Worm (Caenorhabditis elegans): ENCODE measurements around the gene C55A6.3.

The C55A6.3 gene

ce11 chrV:11541284-11541683, 28.0 kb upstream of the C55A6.3 start (continued):
- TF ChIP-seq pha-4 (tag; optimal IDR thresholded peaks at IDR 0.05): no peak
- no peak for TF ChIP-seq nhr-80 (tag; optimal IDR thresholded peaks at IDR 0.05)
- no peak for TF ChIP-seq ZK185.1 (tag; optimal IDR thresholded peaks at IDR 0.05; ENCODE audit: poor library complexity, severe bottlenecking)
- TF ChIP-seq mes-4 (tag; optimal IDR thresholded peaks at IDR 0.05): no peak
- TF ChIP-seq snpc-3.4 (tag; optimal IDR thresholded peaks at IDR 0.05): no peak
- peak; percentile 3 for TF ChIP-seq gei-17 (GFP tag; optimal IDR thresholded peaks at IDR 0.05)
- no peak for TF ChIP-seq snpc-1.3 (tag; optimal IDR thresholded peaks at IDR 0.05; ENCODE audit: insufficient read depth)
- no peak for TF ChIP-seq dpff-1 (tag; optimal IDR thresholded peaks at IDR 0.05)
- peak; percentile 67; the same call in 1 of the 2 replicates for TF ChIP-seq ztf-25 (GFP tag; IDR thresholded peaks at IDR 0.05)
- TF ChIP-seq F39B2.1 (GFP tag; IDR thresholded peaks at IDR 0.05): no peak
- no peak for TF ChIP-seq ceh-40 (GFP tag; IDR thresholded peaks at IDR 0.05)
- no peak for TF ChIP-seq hlh-26 (GFP tag; conservative IDR thresholded peaks at IDR 0.05)
- no peak for TF ChIP-seq cebp-2 (GFP tag; IDR thresholded peaks at IDR 0.05)
- no peak for TF ChIP-seq ztf-22 (GFP tag; optimal IDR thresholded peaks at IDR 0.05)
- no peak for TF ChIP-seq tlf-1 (GFP tag; optimal IDR thresholded peaks at IDR 0.05)
- no peak for TF ChIP-seq nhr-120 (GFP tag; IDR thresholded peaks at IDR 0.05)
- TF ChIP-seq F33H1.4 (GFP tag; IDR thresholded peaks at IDR 0.05): no peak
- no peak for TF ChIP-seq egl-18 (GFP tag; IDR thresholded peaks at IDR 0.05)
- TF ChIP-seq ztf-3 (GFP tag; optimal IDR thresholded peaks at IDR 0.05): no peak
- no peak for TF ChIP-seq rpc-1 (optimal IDR thresholded peaks at IDR 0.05)
- TF ChIP-seq rpc-1 (tag; optimal IDR thresholded peaks at IDR 0.05): no peak
- no peak for TF ChIP-seq bed-2 (GFP tag; IDR thresholded peaks at IDR 0.05)
- TF ChIP-seq Y53G8AR.9 (GFP tag; conservative IDR thresholded peaks at IDR 0.05): 0 out of 2 replicates have a peak, but pooled peaks have one; percentile 21
- TF ChIP-seq C06A6.2 (GFP tag; conservative IDR thresholded peaks at IDR 0.05): no peak
- no peak for TF ChIP-seq lsl-1 (GFP tag; optimal IDR thresholded peaks at IDR 0.05)
- no peak for TF ChIP-seq C17E4.6 (GFP tag; IDR thresholded peaks at IDR 0.05)
- no peak for TF ChIP-seq nfya-1 (tag; optimal IDR thresholded peaks at IDR 0.05; ENCODE audit: borderline replicate concordance, insufficient read depth)
- peak; percentile 43; the same call in 1 of the 2 replicates for TF ChIP-seq K11D2.4 (GFP tag; IDR thresholded peaks at IDR 0.05)
- TF ChIP-seq madf-6 (GFP tag; IDR thresholded peaks at IDR 0.05): no peak
- no peak for TF ChIP-seq zim-3 (tag; optimal IDR thresholded peaks at IDR 0.05)
- no peak for TF ChIP-seq F23B12.7 (tag; optimal IDR thresholded peaks at IDR 0.05; ENCODE audit: insufficient read depth)
- no peak for TF ChIP-seq efl-1 (GFP tag; optimal IDR thresholded peaks at IDR 0.05)
- no peak for TF ChIP-seq atf-7 (tag; optimal IDR thresholded peaks at IDR 0.05)
- TF ChIP-seq lir-1 (GFP tag; conservative IDR thresholded peaks at IDR 0.05): no peak
- peak; percentile 37; the same call in 1 of the 2 replicates for TF ChIP-seq cebp-1 (GFP tag; IDR thresholded peaks at IDR 0.05)
- TF ChIP-seq cebp-1 (tag; optimal IDR thresholded peaks at IDR 0.05): peak; percentile 68
- TF ChIP-seq die-1 (tag; optimal IDR thresholded peaks at IDR 0.05): no peak
- no peak for TF ChIP-seq B0035.1 (tag; optimal IDR thresholded peaks at IDR 0.05)
- 0 out of 2 replicates have a peak, but pooled peaks have one; percentile 32 for TF ChIP-seq attf-3 (GFP tag; conservative IDR thresholded peaks at IDR 0.05)
- TF ChIP-seq Y67H2A.10 (GFP tag; conservative IDR thresholded peaks at IDR 0.05): no peak
- TF ChIP-seq mxl-1 (tag; optimal IDR thresholded peaks at IDR 0.05): no peak
- TF ChIP-seq him-1 (tag; optimal IDR thresholded peaks at IDR 0.05): no peak
- 0 out of 2 replicates have a peak, but pooled peaks have one; percentile 46 for TF ChIP-seq bed-1 (GFP tag; IDR thresholded peaks at IDR 0.05)
- peak; percentile 19; the same call in 1 of the 2 replicates for TF ChIP-seq ceh-100 (GFP tag; IDR thresholded peaks at IDR 0.05)
- TF ChIP-seq F57A8.1 (GFP tag; optimal IDR thresholded peaks at IDR 0.05): no peak
- TF ChIP-seq Y56A3A.18 (GFP tag; IDR thresholded peaks at IDR 0.05): no peak
- TF ChIP-seq ccch-3 (GFP tag; optimal IDR thresholded peaks at IDR 0.05): no peak
- TF ChIP-seq dpl-1 (GFP tag; optimal IDR thresholded peaks at IDR 0.05): no peak
- no peak for TF ChIP-seq F22D6.2 (tag; optimal IDR thresholded peaks at IDR 0.05)
- no peak for TF ChIP-seq T26A5.8 (tag; optimal IDR thresholded peaks at IDR 0.05)
